Worm (Caenorhabditis elegans): ENCODE results near the gene Y82E9BR.20.

ce11 chrIII:1347539-1347938 is 26.7 kb upstream of the Y82E9BR.20 start, which contains the start of gene Y82E9BL.5:
- no peak for TF ChIP-seq F13C5.2 (tag; optimal IDR thresholded peaks at IDR 0.05)
- TF ChIP-seq ceh-13 (GFP tag; optimal IDR thresholded peaks at IDR 0.05), result no peak
- TF ChIP-seq hmg-4 (GFP tag; optimal IDR thresholded peaks at IDR 0.05), result no peak
- TF ChIP-seq ets-7 (tag; optimal IDR thresholded peaks at IDR 0.05), result no peak
- TF ChIP-seq tbx-37 (GFP tag; conservative IDR thresholded peaks at IDR 0.05), result no peak
- TF ChIP-seq tra-4 (tag; optimal IDR thresholded peaks at IDR 0.05), result no peak
- TF ChIP-seq ama-1 (optimal IDR thresholded peaks at IDR 0.05), result no peak
- TF ChIP-seq pes-1 (GFP tag; IDR thresholded peaks at IDR 0.05), result no peak
- no peak for TF ChIP-seq flt-1 (GFP tag; IDR thresholded peaks at IDR 0.05)
- no peak for TF ChIP-seq aly-1 (tag; optimal IDR thresholded peaks at IDR 0.05)
- TF ChIP-seq sea-1 (GFP tag; conservative IDR thresholded peaks at IDR 0.05), result no peak
- TF ChIP-seq hmbx-1 (tag; optimal IDR thresholded peaks at IDR 0.05), result no peak
- no peak for TF ChIP-seq scrt-1 (GFP tag; IDR thresholded peaks at IDR 0.05)
- TF ChIP-seq hnd-1 (tag; optimal IDR thresholded peaks at IDR 0.05), result no peak
